Fruit fly (Drosophila melanogaster): Measurements from ENCODE around the gene Fum2.
A peak's percentile ranks its signal among the peaks of the same experiment; 100 is the strongest.

Gene Fum2

DNA sequence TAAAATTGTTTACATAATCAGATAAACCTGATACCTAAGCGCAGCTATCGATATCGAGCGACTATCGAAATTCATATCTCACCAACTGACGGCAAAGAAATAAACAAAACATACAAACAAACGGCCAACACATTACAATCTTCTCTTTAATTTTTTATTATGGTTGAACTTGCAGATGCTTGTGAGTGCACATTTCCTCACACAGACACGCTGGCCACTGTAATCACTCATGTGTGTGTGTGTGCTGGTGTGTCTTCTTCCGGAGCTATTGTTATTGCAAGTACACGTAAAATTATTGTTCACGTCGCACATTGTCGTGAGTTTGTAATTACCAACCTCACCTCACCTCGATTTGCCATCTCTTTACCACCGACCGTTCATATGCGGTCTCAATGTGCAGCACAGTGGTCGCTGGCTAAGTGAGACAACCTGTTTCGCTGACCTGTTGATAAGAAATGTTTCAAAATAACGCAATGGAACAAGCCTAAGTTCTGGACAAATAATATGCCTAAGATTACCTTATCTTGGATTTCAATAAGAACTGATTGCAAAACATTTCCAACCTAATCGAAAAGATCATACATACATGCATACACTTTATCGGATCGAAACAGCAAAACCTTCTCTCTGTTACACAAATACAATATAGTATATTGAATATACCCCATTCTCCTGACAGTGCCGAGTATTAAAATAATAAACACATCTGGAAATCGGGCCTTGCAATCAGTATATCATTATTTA, 23.7 kb downstream of the Fum2 start (continued):
- TF ChIP-seq bigmax (GFP tag; optimal IDR thresholded peaks at IDR 0.05) = no peak
- no peak for TF ChIP-seq CG6854 (GFP tag; optimal IDR thresholded peaks at IDR 0.05)
- TF ChIP-seq prd (optimal IDR thresholded peaks at IDR 0.05) = no peak
- TF ChIP-seq prd (GFP tag; IDR thresholded peaks at IDR 0.05) = peak; percentile 22; the same call in 1 of the 3 replicates
- no peak for TF ChIP-seq Hr3 (GFP tag; optimal IDR thresholded peaks at IDR 0.05)
- no peak for TF ChIP-seq ranshi (GFP tag; IDR thresholded peaks at IDR 0.05)
- no peak for TF ChIP-seq Atf-2 (GFP tag; optimal IDR thresholded peaks at IDR 0.05)
- no peak for TF ChIP-seq CG15601 (tag; optimal IDR thresholded peaks at IDR 0.05)
- TF ChIP-seq CG16779 (GFP tag; IDR thresholded peaks at IDR 0.05) = no peak
- peak; percentile 8 for TF ChIP-seq Nf-YC (tag; optimal IDR thresholded peaks at IDR 0.05)
- TF ChIP-seq Ada2b (GFP tag; IDR thresholded peaks at IDR 0.05) = no peak
- TF ChIP-seq Sox102F (GFP tag; optimal IDR thresholded peaks at IDR 0.05) = peak; percentile 13
- no peak for TF ChIP-seq CG32532 (GFP tag; IDR thresholded peaks at IDR 0.05)
- no peak for TF ChIP-seq jigr1 (GFP tag; IDR thresholded peaks at IDR 0.05)
- peak; percentile 9 for TF ChIP-seq CG15269 (tag; optimal IDR thresholded peaks at IDR 0.05)
- TF ChIP-seq CG15479 (GFP tag; optimal IDR thresholded peaks at IDR 0.05) = no peak
- TF ChIP-seq slou (GFP tag; optimal IDR thresholded peaks at IDR 0.05) = no peak
- TF ChIP-seq CG17912 (GFP tag; optimal IDR thresholded peaks at IDR 0.05) = no peak
- peak; percentile 73 for TF ChIP-seq Med (GFP tag)
- no peak for TF ChIP-seq zen2 (GFP tag; IDR thresholded peaks at IDR 0.05; ENCODE audit: partially characterized antibody)
- 0 out of 2 replicates have a peak, but pooled peaks have one; percentile 11 for TF ChIP-seq MBD-R2 (GFP tag; IDR thresholded peaks at IDR 0.05)
- TF ChIP-seq Oli (tag; optimal IDR thresholded peaks at IDR 0.05) = peak; percentile 5
- TF ChIP-seq Neu2 (GFP tag; optimal IDR thresholded peaks at IDR 0.05; ENCODE audit: borderline replicate concordance) = no peak
- TF ChIP-seq ind (GFP tag; optimal IDR thresholded peaks at IDR 0.05) = peak; percentile 5
- TF ChIP-seq HmgZ (tag; optimal IDR thresholded peaks at IDR 0.05) = no peak
- no peak for TF ChIP-seq dm (GFP tag; optimal IDR thresholded peaks at IDR 0.05)
- TF ChIP-seq cwo (GFP tag; optimal IDR thresholded peaks at IDR 0.05) = peak; percentile 8
- TF ChIP-seq Ssrp (tag; optimal IDR thresholded peaks at IDR 0.05) = no peak
- TF ChIP-seq CG43689 (GFP tag; IDR thresholded peaks at IDR 0.05) = no peak
- no peak for TF ChIP-seq onecut (GFP tag; IDR thresholded peaks at IDR 0.05)
- no peak for TF ChIP-seq CG18476 (GFP tag; optimal IDR thresholded peaks at IDR 0.05)
- TF ChIP-seq knrl (GFP tag; IDR thresholded peaks at IDR 0.05; ENCODE audit: partially characterized antibody) = no peak
- TF ChIP-seq Nf-YB (GFP tag; optimal IDR thresholded peaks at IDR 0.05) = no peak
- no peak for TF ChIP-seq Chrac-16 (GFP tag; optimal IDR thresholded peaks at IDR 0.05)
- TF ChIP-seq dpn (GFP tag; optimal IDR thresholded peaks at IDR 0.05) = no peak
- TF ChIP-seq CG1603 (tag; optimal IDR thresholded peaks at IDR 0.05) = peak; percentile 26
- no peak for TF ChIP-seq CG8359 (GFP tag; optimal IDR thresholded peaks at IDR 0.05; ENCODE audit: borderline replicate concordance)
- TF ChIP-seq trem (tag; optimal IDR thresholded peaks at IDR 0.05) = no peak
- no peak for TF ChIP-seq maf-S (GFP tag; optimal IDR thresholded peaks at IDR 0.05)
- TF ChIP-seq CG4820 (GFP tag; optimal IDR thresholded peaks at IDR 0.05) = peak; percentile 1
- no peak for TF ChIP-seq CG4404 (GFP tag; IDR thresholded peaks at IDR 0.05)
- no peak for TF ChIP-seq Sin3A (optimal IDR thresholded peaks at IDR 0.05)
- TF ChIP-seq zf30C (GFP tag; optimal IDR thresholded peaks at IDR 0.05) = no peak
- TF ChIP-seq CG16815 (GFP tag; optimal IDR thresholded peaks at IDR 0.05) = no peak
- no peak for TF ChIP-seq CG11723 (GFP tag; optimal IDR thresholded peaks at IDR 0.05)
- TF ChIP-seq Dp (GFP tag; optimal IDR thresholded peaks at IDR 0.05) = no peak
- TF ChIP-seq CG17361 (GFP tag; IDR thresholded peaks at IDR 0.05) = peak; percentile 62; the same call in 2 of the 3 replicates
- TF ChIP-seq CG18262 (tag; optimal IDR thresholded peaks at IDR 0.05) = peak; percentile 44
- TF ChIP-seq CG14667 (GFP tag; IDR thresholded peaks at IDR 0.05) = no peak
- TF ChIP-seq CG4424 (GFP tag; optimal IDR thresholded peaks at IDR 0.05) = peak; percentile 3
